Fruit fly (Drosophila melanogaster) whole organism, embryonic: ENCODE measurements around the gene CG14013.

ENCODE experiments used
- B-H2 ChIP-seq: fragments of 200-800 bp; sonication (Bioruptor generic); optimal IDR thresholded peaks from 2 replicates; lab custom pipeline; 2018; ENCODE audit warnings: missing biosample characterization, mild to moderate bottlenecking, missing genetic modification characterization
- CG10209 ChIP-seq: fragments of 200-800 bp; sonication (Bioruptor generic); optimal IDR thresholded peaks from 3 replicates; lab custom pipeline; 2017; ENCODE audit warnings: missing biosample characterization, mild to moderate bottlenecking, missing genetic modification characterization, missing genetic modification reagents
- CG10267 ChIP-seq: fragments of 200-800 bp; sonication (Bioruptor generic); optimal IDR thresholded peaks from 2 replicates; lab custom pipeline; 2018; ENCODE audit warnings: missing biosample characterization, mild to moderate bottlenecking, missing genetic modification characterization, moderate library complexity
- CG10462 ChIP-seq: fragments of 200-800 bp; sonication (Bioruptor generic); optimal IDR thresholded peaks from 2 replicates; lab custom pipeline; 2016; ENCODE audit warnings: missing biosample characterization, missing genetic modification characterization
- CG12769 ChIP-seq: fragments of 200-800 bp; sonication (Bioruptor generic); optimal IDR thresholded peaks from 2 replicates; lab custom pipeline; 2019; ENCODE audit warnings: missing biosample characterization, mild to moderate bottlenecking, missing genetic modification characterization, moderate library complexity
- CG12942 ChIP-seq: fragments of 200-800 bp; sonication (Bioruptor generic); optimal IDR thresholded peaks from 3 replicates; lab custom pipeline; 2016; ENCODE audit warnings: missing biosample characterization, missing genetic modification characterization
- CG13775 ChIP-seq: fragments of 200-800 bp; sonication (Bioruptor generic); optimal IDR thresholded peaks from 3 replicates; lab custom pipeline; 2017; ENCODE audit warnings: missing biosample characterization, mild to moderate bottlenecking, missing genetic modification characterization
- CG13894 ChIP-seq: fragments of 200-800 bp; sonication (Bioruptor generic); optimal IDR thresholded peaks from 3 replicates; lab custom pipeline; 2018; ENCODE audit warnings: missing biosample characterization, mild to moderate bottlenecking, missing genetic modification characterization, moderate library complexity
- CG14860 ChIP-seq: fragments of 200-800 bp; sonication (Bioruptor generic); IDR thresholded peaks from 3 replicates; pipeline ENCODE4 v1.3.6; 2022; ENCODE audit warnings: missing biosample characterization, missing genetic modification characterization; ENCODE audit not compliant: partially characterized antibody
- CG14965 ChIP-seq: fragments of 200-800 bp; sonication (Bioruptor generic); optimal IDR thresholded peaks from 2 replicates; lab custom pipeline; 2016; ENCODE audit warnings: missing biosample characterization, missing genetic modification characterization, borderline replicate concordance
- CG16813 ChIP-seq: fragments of 200-800 bp; sonication (Bioruptor generic); IDR thresholded peaks from 3 replicates; pipeline ENCODE4 v1.3.6; 2022; ENCODE audit warnings: missing biosample characterization, missing genetic modification characterization; ENCODE audit not compliant: partially characterized antibody
- CG16815 ChIP-seq: fragments of 200-800 bp; sonication (Bioruptor generic); optimal IDR thresholded peaks from 3 replicates; lab custom pipeline; 2017; ENCODE audit warnings: missing biosample characterization, mild to moderate bottlenecking, missing genetic modification characterization
- CG17568 ChIP-seq: fragments of 200-800 bp; sonication (Bioruptor generic); optimal IDR thresholded peaks from 2 replicates; lab custom pipeline; 2018; ENCODE audit warnings: missing biosample characterization, mild to moderate bottlenecking, missing genetic modification characterization, moderate library complexity
- CG1832 ChIP-seq: fragments of 200-800 bp; sonication (Bioruptor generic); optimal IDR thresholded peaks from 2 replicates; lab custom pipeline; 2017; ENCODE audit warnings: missing biosample characterization, mild to moderate bottlenecking, missing genetic modification characterization, inconsistent platforms
- CG2120 ChIP-seq: fragments of 200-800 bp; sonication (Bioruptor generic); optimal IDR thresholded peaks from 3 replicates; lab custom pipeline; 2016; ENCODE audit warnings: missing biosample characterization, missing genetic modification characterization
- CG2712 ChIP-seq: fragments of 200-800 bp; optimal IDR thresholded peaks from 3 replicates; lab custom pipeline; 2019; ENCODE audit warnings: missing biosample characterization, mild to moderate bottlenecking, missing genetic modification characterization, moderate library complexity
- CG33557 ChIP-seq: fragments of 200-800 bp; sonication (Bioruptor generic); optimal IDR thresholded peaks from 2 replicates; lab custom pipeline; 2019; ENCODE audit warnings: missing biosample characterization, mild to moderate bottlenecking, missing genetic modification characterization, moderate library complexity
- CG3407 ChIP-seq: fragments of 200-800 bp; sonication (Bioruptor generic); optimal IDR thresholded peaks from 2 replicates; lab custom pipeline; 2018; ENCODE audit warnings: missing biosample characterization, mild to moderate bottlenecking, missing genetic modification characterization
- CG3847 ChIP-seq: fragments of 200-800 bp; sonication (Bioruptor generic); IDR thresholded peaks from 2 replicates; pipeline ENCODE4 v1.3.6; 2022; ENCODE audit warnings: missing biosample characterization, missing genetic modification characterization
- CG4360 ChIP-seq: fragments of 200-800 bp; sonication (Bioruptor generic); IDR thresholded peaks from 2 replicates; pipeline ENCODE4 v1.3.6; 2022; ENCODE audit warnings: missing biosample characterization, missing genetic modification characterization
- CG4820 ChIP-seq: fragments of 200-800 bp; sonication (Bioruptor generic); optimal IDR thresholded peaks from 3 replicates; lab custom pipeline; 2016; ENCODE audit warnings: missing biosample characterization, missing genetic modification characterization
- CG6689 ChIP-seq: fragments of 200-800 bp; sonication (Bioruptor generic); IDR thresholded peaks from 2 replicates; pipeline ENCODE4 v1.3.6; 2022; ENCODE audit warnings: missing biosample characterization, missing genetic modification characterization
- CG7745 ChIP-seq: fragments of 200-800 bp; sonication (Bioruptor generic); optimal IDR thresholded peaks from 2 replicates; lab custom pipeline; 2018; ENCODE audit warnings: missing biosample characterization, mild to moderate bottlenecking, missing genetic modification characterization, moderate library complexity
- CG7839 ChIP-seq: fragments of 200-800 bp; sonication (Bioruptor generic); optimal IDR thresholded peaks from 3 replicates; lab custom pipeline; 2018; ENCODE audit warnings: missing biosample characterization, mild to moderate bottlenecking, missing genetic modification characterization, moderate library complexity
- CG8281 ChIP-seq: fragments of 200-800 bp; sonication (Bioruptor generic); optimal IDR thresholded peaks from 2 replicates; lab custom pipeline; 2018; ENCODE audit warnings: missing biosample characterization, mild to moderate bottlenecking, missing genetic modification characterization, moderate library complexity
- CG9727 ChIP-seq: fragments of 200-800 bp; sonication (Bioruptor generic); optimal IDR thresholded peaks from 3 replicates; lab custom pipeline; 2017; ENCODE audit warnings: missing biosample characterization, mild to moderate bottlenecking, missing genetic modification characterization
- E2f1 ChIP-seq: fragments of 200-800 bp; sonication (Bioruptor generic); IDR thresholded peaks from 2 replicates; pipeline ENCODE4 v1.3.6; 2022; ENCODE audit warnings: missing biosample characterization, missing genetic modification characterization
- H2.0 ChIP-seq: fragments of 200-800 bp; sonication (Bioruptor generic); IDR thresholded peaks from 2 replicates; pipeline ENCODE4 v1.3.6; 2022; ENCODE audit warnings: missing biosample characterization, missing genetic modification characterization
- HLH4C ChIP-seq: fragments of 200-800 bp; sonication (Bioruptor generic); IDR thresholded peaks from 3 replicates; pipeline ENCODE4 v1.3.6; 2022; ENCODE audit warnings: missing biosample characterization, missing genetic modification characterization; ENCODE audit not compliant: partially characterized antibody
- HLH54F ChIP-seq: fragments of 200-800 bp; sonication (Bioruptor generic); optimal IDR thresholded peaks from 3 replicates; lab custom pipeline; 2016; ENCODE audit warnings: missing biosample characterization, missing genetic modification characterization
- NfI ChIP-seq: fragments of 200-800 bp; sonication (Bioruptor generic); optimal IDR thresholded peaks from 3 replicates; lab custom pipeline; 2018; ENCODE audit warnings: missing biosample characterization, mild to moderate bottlenecking, missing genetic modification characterization, moderate library complexity
- Oaz ChIP-seq: fragments of 200-800 bp; sonication (Bioruptor generic); IDR thresholded peaks from 2 replicates; pipeline ENCODE4 v1.3.6; 2022; ENCODE audit warnings: missing biosample characterization, missing genetic modification characterization
- Xrp1 ChIP-seq: fragments of 200-800 bp; sonication (Bioruptor generic); IDR thresholded peaks from 2 replicates; pipeline ENCODE4 v1.3.6; 2022; ENCODE audit warnings: missing biosample characterization, missing genetic modification characterization
- bsh ChIP-seq, 2 experiments: fragments of 200-800 bp; sonication (Bioruptor generic); optimal IDR thresholded peaks; 2 replicates each; lab custom pipeline; 2017 to 2018; ENCODE audit warnings: mild to moderate bottlenecking in 2 of 2, missing biosample characterization in 2 of 2, missing genetic modification characterization in 2 of 2, moderate library complexity in 1 of 2
- exex ChIP-seq: fragments of 200-800 bp; sonication (Bioruptor generic); optimal IDR thresholded peaks from 4 replicates; lab custom pipeline; 2018; ENCODE audit warnings: missing biosample characterization, mild to moderate bottlenecking, missing genetic modification characterization, moderate library complexity
- hbn ChIP-seq: fragments of 200-800 bp; sonication (Bioruptor generic); IDR thresholded peaks from 2 replicates; pipeline ENCODE4 v1.3.6; 2022; ENCODE audit warnings: missing biosample characterization, missing genetic modification characterization; ENCODE audit not compliant: partially characterized antibody
- mirr ChIP-seq: fragments of 200-800 bp; sonication (Bioruptor generic); optimal IDR thresholded peaks from 3 replicates; lab custom pipeline; 2018; ENCODE audit warnings: missing biosample characterization, mild to moderate bottlenecking, missing genetic modification characterization
- pum ChIP-seq: fragments of 200-800 bp; sonication (Bioruptor generic); optimal IDR thresholded peaks from 2 replicates; lab custom pipeline; 2016; ENCODE audit warnings: missing biosample characterization, missing genetic modification characterization
- ro ChIP-seq: fragments of 200-800 bp; sonication (Bioruptor generic); IDR thresholded peaks from 2 replicates; pipeline ENCODE4 v1.3.6; 2022; ENCODE audit warnings: missing biosample characterization, missing genetic modification characterization
- shn ChIP-seq: fragments of 200-800 bp; sonication (Bioruptor generic); optimal IDR thresholded peaks from 3 replicates; lab custom pipeline; 2016; ENCODE audit warnings: missing biosample characterization, missing genetic modification characterization
- sisA ChIP-seq: fragments of 200-800 bp; sonication (Bioruptor generic); IDR thresholded peaks from 2 replicates; pipeline ENCODE4 v1.3.6; 2022; ENCODE audit warnings: missing biosample characterization, missing genetic modification characterization
- slbo ChIP-seq: fragments of 200-800 bp; sonication (Bioruptor generic); IDR thresholded peaks from 2 replicates; pipeline ENCODE4 v1.3.6; 2022; ENCODE audit warnings: missing biosample characterization, missing genetic modification characterization
- sob ChIP-seq: fragments of 200-800 bp; sonication (Bioruptor generic); IDR thresholded peaks from 2 replicates; pipeline ENCODE4 v1.3.6; 2022; ENCODE audit warnings: missing biosample characterization, missing genetic modification characterization
- sr ChIP-seq: fragments of 200-800 bp; sonication (Bioruptor generic); IDR thresholded peaks from 3 replicates; pipeline ENCODE4 v1.3.6; 2022; ENCODE audit warnings: missing biosample characterization, missing genetic modification characterization
- sug ChIP-seq: fragments of 200-800 bp; optimal IDR thresholded peaks from 2 replicates; lab custom pipeline; 2019; ENCODE audit warnings: missing biosample characterization, mild to moderate bottlenecking, missing genetic modification characterization, moderate library complexity
- tgo ChIP-seq: fragments of 200-800 bp; sonication (Bioruptor generic); IDR thresholded peaks from 3 replicates; pipeline ENCODE4 v1.3.6; 2022; ENCODE audit warnings: missing biosample characterization, missing genetic modification characterization
- tin ChIP-seq: fragments of 200-800 bp; sonication (Bioruptor generic); optimal IDR thresholded peaks from 3 replicates; lab custom pipeline; 2016; ENCODE audit warnings: missing biosample characterization, missing genetic modification characterization
- trem ChIP-seq: fragments of 200-800 bp; optimal IDR thresholded peaks from 3 replicates; lab custom pipeline; 2019; ENCODE audit warnings: missing biosample characterization, mild to moderate bottlenecking, missing genetic modification characterization, moderate library complexity

Gene CG14013

DNA sequence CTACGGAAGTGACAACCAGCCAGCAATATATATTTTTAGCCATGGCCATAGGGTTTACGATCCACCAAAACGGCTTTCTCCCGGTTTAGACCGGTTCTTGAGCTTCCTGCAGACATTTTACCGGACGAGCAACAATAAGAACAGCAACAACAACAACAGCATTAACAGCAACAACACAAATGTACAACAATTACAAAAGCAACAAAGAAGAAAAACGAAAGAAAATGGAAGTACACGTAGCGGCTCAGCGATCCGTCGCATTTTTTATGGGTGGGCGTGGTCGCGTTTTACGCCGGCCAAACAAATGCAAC lies 7.5 kb downstream of the CG14013 start:
- TF ChIP-seq HLH4C (GFP tag; lab: Robert Waterston, UW) (no peak), NfI (GFP tag; lab: Kevin White, UChicago) (no peak), CG10462 (GFP tag; lab: Kevin White, UChicago) (no peak), CG16813 (GFP tag; lab: Robert Waterston, UW) (no peak), CG6689 (GFP tag; lab: Robert Waterston, UW) (no peak), bsh (GFP tag; optimal IDR thresholded peaks at IDR 0.05; lab: Kevin White, UChicago) (peak in 1 of 2 experiments; percentile 52), shn (GFP tag; lab: Kevin White, UChicago) (no peak), CG3847 (GFP tag; lab: Robert Waterston, UW) (no peak), CG13894 (tag; lab: Kevin White, UChicago) (no peak), pum (GFP tag; lab: Kevin White, UChicago) (no peak), CG17568 (GFP tag; lab: Kevin White, UChicago) (no peak), CG33557 (no peak), CG4820 (GFP tag; lab: Kevin White, UChicago) (no peak), tgo (GFP tag; lab: Robert Waterston, UW) (no peak), CG3407 (GFP tag; lab: Kevin White, UChicago) (no peak), CG12769 (tag; lab: Kevin White, UChicago) (peak; percentile 5), sug (tag; lab: Kevin White, UChicago) (no peak), CG7839 (no peak), mirr (no peak), E2f1 (GFP tag; lab: Robert Waterston, UW) (no peak), CG2712 (tag; lab: Kevin White, UChicago) (no peak), CG13775 (GFP tag; lab: Kevin White, UChicago) (no peak), CG1832 (GFP tag; lab: Kevin White, UChicago) (no peak), tin (no peak), sr (GFP tag; lab: Robert Waterston, UW) (peak; percentile 58; the same call in 1 of the 3 replicates), CG14965 (GFP tag; lab: Kevin White, UChicago) (no peak), H2.0 (GFP tag; lab: Robert Waterston, UW) (no peak), CG10209 (GFP tag; lab: Kevin White, UChicago) (no peak), CG14860 (GFP tag; lab: Robert Waterston, UW) (no peak), CG4360 (GFP tag; lab: Robert Waterston, UW) (peak; percentile 85), ro (GFP tag; lab: Robert Waterston, UW) (no peak), CG7745 (tag; lab: Kevin White, UChicago) (no peak), CG10267 (tag; lab: Kevin White, UChicago) (no peak), CG9727 (GFP tag; lab: Kevin White, UChicago) (no peak), CG16815 (GFP tag; lab: Kevin White, UChicago) (no peak), slbo (GFP tag; lab: Robert Waterston, UW) (no peak), Xrp1 (GFP tag; lab: Robert Waterston, UW) (no peak), HLH54F (GFP tag; lab: Kevin White, UChicago) (peak; percentile 22), B-H2 (GFP tag; lab: Kevin White, UChicago) (no peak), Oaz (GFP tag; lab: Robert Waterston, UW) (0 out of 2 replicates have a peak, but pooled peaks have one; percentile 37), trem (tag; lab: Kevin White, UChicago) (no peak), CG12942 (GFP tag; lab: Kevin White, UChicago) (no peak), sob (GFP tag; lab: Robert Waterston, UW) (no peak), sisA (GFP tag; lab: Robert Waterston, UW) (no peak), exex (tag; lab: Kevin White, UChicago) (no peak), hbn (GFP tag; lab: Robert Waterston, UW) (no peak), CG2120 (no peak), CG8281 (no peak)
